Worm (Caenorhabditis elegans) whole organism, L3 larva: ENCODE results near the gene patr-1.

ENCODE experiments used
- ama-1 ChIP-seq: fragments of 150-350 bp; optimal IDR thresholded peaks from 2 replicates; lab custom pipeline; 2018
- ceh-16 ChIP-seq: sonication (generic microtip); optimal IDR thresholded peaks from 2 replicates; lab custom pipeline; 2017; ENCODE audit warnings: missing biosample characterization, missing genetic modification characterization
- fos-1 ChIP-seq: fragments of 150-350 bp; optimal IDR thresholded peaks from 2 replicates; lab custom pipeline; 2014; ENCODE audit warnings: missing biosample characterization, missing genetic modification characterization
- lin-15B ChIP-seq: fragments of 150-350 bp; optimal IDR thresholded peaks from 2 replicates; lab custom pipeline; 2014; ENCODE audit warnings: missing biosample characterization, missing genetic modification characterization
- nhr-11 ChIP-seq: fragments of 150-350 bp; optimal IDR thresholded peaks from 2 replicates; lab custom pipeline; 2014; ENCODE audit warnings: missing biosample characterization, missing genetic modification characterization
- nhr-28 ChIP-seq: fragments of 150-350 bp; optimal IDR thresholded peaks from 2 replicates; lab custom pipeline; 2014; ENCODE audit warnings: missing biosample characterization, missing genetic modification characterization
- nhr-77 ChIP-seq: fragments of 150-350 bp; optimal IDR thresholded peaks from 2 replicates; lab custom pipeline; 2014; ENCODE audit warnings: missing biosample characterization, missing genetic modification characterization
- skn-1 ChIP-seq: fragments of 150-350 bp; optimal IDR thresholded peaks from 2 replicates; lab custom pipeline; 2014; ENCODE audit warnings: missing biosample characterization, missing genetic modification characterization
- snpc-4 ChIP-seq: fragments of 150-350 bp; optimal IDR thresholded peaks from 2 replicates; lab custom pipeline; 2014; ENCODE audit warnings: missing biosample characterization, missing genetic modification characterization
- unc-62 ChIP-seq: fragments of 150-350 bp; sonication (generic microtip); optimal IDR thresholded peaks from 4 replicates; lab custom pipeline; 2014; ENCODE audit warnings: missing biosample characterization, missing genetic modification reagents, missing genetic modification characterization
- ztf-4 ChIP-seq: fragments of 150-350 bp; optimal IDR thresholded peaks from 2 replicates; lab custom pipeline; 2014; ENCODE audit warnings: missing biosample characterization, missing genetic modification characterization

ce11 chrII:11816475-11816874 lies 38.7 kb upstream of the patr-1 start, which contains the start of gene pap-3:
- TF ChIP-seq ceh-16 (tag; lab: Kevin White, UChicago), result no peak
- TF ChIP-seq lin-15B (tag; lab: Kevin White, UChicago), result no peak
- TF ChIP-seq nhr-77 (tag; lab: Kevin White, UChicago), result no peak
- TF ChIP-seq snpc-4 (tag; lab: Kevin White, UChicago), result no peak
- no peak for TF ChIP-seq unc-62
- no peak for TF ChIP-seq nhr-11 (tag; lab: Kevin White, UChicago)
- no peak for TF ChIP-seq ama-1
- no peak for TF ChIP-seq skn-1 (tag; lab: Kevin White, UChicago)
- no peak for TF ChIP-seq nhr-28 (tag; lab: Kevin White, UChicago)
- TF ChIP-seq fos-1 (tag; lab: Kevin White, UChicago), result no peak
- TF ChIP-seq ztf-4 (tag; lab: Kevin White, UChicago), result no peak
